Fruit fly (Drosophila melanogaster): ENCODE measurements around the gene Nhe3.

Gene Nhe3

dm6 chr2L:6667719-6668325, 16.3 kb downstream of the Nhe3 start, which contains the start of gene Galt (continued):
- TF ChIP-seq HmgZ (tag; optimal IDR thresholded peaks at IDR 0.05), result peak; percentile 19
- peak; percentile 18 for TF ChIP-seq Jarid2 (GFP tag; optimal IDR thresholded peaks at IDR 0.05)
- TF ChIP-seq croc (GFP tag; conservative IDR thresholded peaks at IDR 0.05), result no peak
- peak; percentile 77 for TF ChIP-seq Dll (GFP tag; IDR thresholded peaks at IDR 0.05; ENCODE audit: partially characterized antibody)
- no peak for TF ChIP-seq zf30C (GFP tag; optimal IDR thresholded peaks at IDR 0.05)
- no peak for TF ChIP-seq CG14667 (GFP tag; IDR thresholded peaks at IDR 0.05)
- TF ChIP-seq row (GFP tag; IDR thresholded peaks at IDR 0.05), result peak; percentile 78
- TF ChIP-seq CG12659 (GFP tag; optimal IDR thresholded peaks at IDR 0.05), result peak; percentile 46
- no peak for TF ChIP-seq CG12104 (GFP tag; optimal IDR thresholded peaks at IDR 0.05)
- TF ChIP-seq cwo (GFP tag; optimal IDR thresholded peaks at IDR 0.05), result peak; percentile 38
- peak; percentile 19 for TF ChIP-seq CG17359 (tag; optimal IDR thresholded peaks at IDR 0.05)
- peak; percentile 54 for TF ChIP-seq mirr (GFP tag; optimal IDR thresholded peaks at IDR 0.05)
- peak; percentile 5 for TF ChIP-seq Lhr (GFP tag; optimal IDR thresholded peaks at IDR 0.05)
- TF ChIP-seq fd3F (GFP tag; optimal IDR thresholded peaks at IDR 0.05), result peak; percentile 11
- TF ChIP-seq Xrp1 (GFP tag; IDR thresholded peaks at IDR 0.05), result peak; percentile 52
- peak; percentile 10 for TF ChIP-seq CG2202 (tag; optimal IDR thresholded peaks at IDR 0.05)
- TF ChIP-seq CG7271 (tag; optimal IDR thresholded peaks at IDR 0.05), result peak; percentile 35
- peak; percentile 59; the same call in 1 of the 2 replicates for TF ChIP-seq sob (GFP tag; IDR thresholded peaks at IDR 0.05)
- TF ChIP-seq zen2 (GFP tag; IDR thresholded peaks at IDR 0.05; ENCODE audit: partially characterized antibody), result peak; percentile 54; the same call in 2 of the 3 replicates
- no peak for TF ChIP-seq CG11696 (GFP tag; IDR thresholded peaks at IDR 0.05)
- TF ChIP-seq Mrtf (GFP tag; IDR thresholded peaks at IDR 0.05), result no peak
- no peak for TF ChIP-seq Doc2 (GFP tag; IDR thresholded peaks at IDR 0.05)
- TF ChIP-seq Dp (GFP tag; optimal IDR thresholded peaks at IDR 0.05), result peak; percentile 10
- TF ChIP-seq Eip74EF (GFP tag; optimal IDR thresholded peaks at IDR 0.05), result peak in 1 of 2 experiments; percentile 24
- TF ChIP-seq CG13894 (tag; optimal IDR thresholded peaks at IDR 0.05), result no peak
- no peak for TF ChIP-seq CG14965 (GFP tag; optimal IDR thresholded peaks at IDR 0.05; ENCODE audit: borderline replicate concordance)
- peak; percentile 37 for TF ChIP-seq pfk (GFP tag; optimal IDR thresholded peaks at IDR 0.05)
- TF ChIP-seq D (optimal IDR thresholded peaks at IDR 0.05), result no peak
- peak; percentile 27 for TF ChIP-seq D (GFP tag; optimal IDR thresholded peaks at IDR 0.05)
- peak; percentile 64 to 85 for TF ChIP-seq Trl (optimal IDR thresholded peaks at IDR 0.05)
- TF ChIP-seq Trl (GFP tag; optimal IDR thresholded peaks at IDR 0.05), result no peak
- no peak for TF ChIP-seq disco-r (GFP tag; optimal IDR thresholded peaks at IDR 0.05)
- peak; percentile 86 for TF ChIP-seq nerfin-2 (GFP tag; IDR thresholded peaks at IDR 0.05; ENCODE audit: partially characterized antibody)
- TF ChIP-seq otp (GFP tag; IDR thresholded peaks at IDR 0.05), result no peak
- TF ChIP-seq CG3281 (GFP tag; optimal IDR thresholded peaks at IDR 0.05), result peak; percentile 44
- TF ChIP-seq CG6791 (GFP tag; IDR thresholded peaks at IDR 0.05; ENCODE audit: partially characterized antibody), result peak; percentile 70; the same call in 2 of the 3 replicates
- peak; percentile 56 for TF ChIP-seq CG12299 (tag; optimal IDR thresholded peaks at IDR 0.05)
- TF ChIP-seq CG10979 (tag; optimal IDR thresholded peaks at IDR 0.05), result peak; percentile 32
- 0 out of 3 replicates have a peak, but pooled peaks have one; percentile 31 for TF ChIP-seq CG11695 (GFP tag; IDR thresholded peaks at IDR 0.05)
- peak; percentile 2 for TF ChIP-seq CG2875 (GFP tag; optimal IDR thresholded peaks at IDR 0.05)
- peak; percentile 50 for TF ChIP-seq grau (tag; optimal IDR thresholded peaks at IDR 0.05)
- peak; percentile 52; the same call in 1 of the 2 replicates for TF ChIP-seq slbo (GFP tag; IDR thresholded peaks at IDR 0.05)
- TF ChIP-seq ato (GFP tag; IDR thresholded peaks at IDR 0.05; ENCODE audit: partially characterized antibody), result peak; percentile 23; the same call in 1 of the 2 replicates
- TF ChIP-seq lilli (GFP tag; optimal IDR thresholded peaks at IDR 0.05), result peak; percentile 42
- peak; percentile 93 for TF ChIP-seq nerfin-1 (tag; optimal IDR thresholded peaks at IDR 0.05)
- no peak for TF ChIP-seq CG3838 (GFP tag; optimal IDR thresholded peaks at IDR 0.05)
- peak; percentile 34 for TF ChIP-seq CG9797 (GFP tag; optimal IDR thresholded peaks at IDR 0.05)
- peak; percentile 49; the same call in 1 of the 2 replicates for TF ChIP-seq CG17328 (GFP tag; IDR thresholded peaks at IDR 0.05)
- peak; percentile 68 for TF ChIP-seq Sry-δ (GFP tag; optimal IDR thresholded peaks at IDR 0.05)
